Comparison of ENCODE assay signal across 7 worm cellular contexts in the genomic region with DNA sequence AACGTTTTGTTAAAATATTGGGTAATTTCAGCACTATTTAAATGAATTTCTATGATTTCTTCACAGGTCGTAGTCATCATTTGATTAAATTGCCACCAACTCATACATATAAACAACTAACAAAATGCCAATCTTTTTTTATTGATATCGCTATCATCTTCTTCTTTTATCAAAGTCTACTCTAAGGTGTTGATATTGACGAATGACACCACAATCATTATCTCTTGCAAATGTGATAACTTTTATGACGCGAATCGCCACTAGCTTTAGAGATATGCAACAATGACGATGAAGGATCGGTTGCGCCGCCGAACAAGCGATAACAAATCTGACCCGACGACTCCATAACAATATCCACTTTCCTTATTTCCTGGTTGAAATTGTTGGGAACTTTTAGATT.
TF ChIP-seq lines count a peak whose summit lies in the region.

No protein-coding gene starts in this region.

TF ChIP-seq in whole organism, L1 larva, 84 proteins besides CTCF, POLR2A, EP300 and RAD21:
- TF ChIP-seq elt-2 (tag; optimal IDR thresholded peaks at IDR 0.05; lab: Kevin White, UChicago), result peak; percentile 45
- TF ChIP-seq blmp-1 (tag; optimal IDR thresholded peaks at IDR 0.05; lab: Kevin White, UChicago), result peak; percentile 78
- TF ChIP-seq elt-3 (tag; optimal IDR thresholded peaks at IDR 0.05; lab: Kevin White, UChicago), result peak in 5 of 6 experiments; percentile 41 to 75 (median 56)
- TF ChIP-seq nhr-20 (tag; optimal IDR thresholded peaks at IDR 0.05; lab: Kevin White, UChicago), result peak; percentile 5
- no peak for TF ChIP-seq Y116A8C.19 (tag; optimal IDR thresholded peaks at IDR 0.05; lab: Kevin White, UChicago; ENCODE audit: borderline replicate concordance)
- peak; percentile 18 for TF ChIP-seq lin-14 (GFP tag; optimal IDR thresholded peaks at IDR 0.05; lab: Kevin White, UChicago)
- no peak for TF ChIP-seq C34B4.2 (tag; optimal IDR thresholded peaks at IDR 0.05; lab: Kevin White, UChicago)

TF ChIP-seq in whole organism, L2 larva, 48 proteins besides CTCF, POLR2A, EP300 and RAD21:
- TF ChIP-seq nhr-11 (tag; optimal IDR thresholded peaks at IDR 0.05; lab: Kevin White, UChicago) (no peak), blmp-1 (tag; optimal IDR thresholded peaks at IDR 0.05; lab: Kevin White, UChicago; ENCODE audit: insufficient read depth) (no peak), nhr-21 (tag; optimal IDR thresholded peaks at IDR 0.05; lab: Kevin White, UChicago) (peak; percentile 20), fos-1 (tag; optimal IDR thresholded peaks at IDR 0.05; lab: Kevin White, UChicago) (peak; percentile 16), egl-27 (tag; optimal IDR thresholded peaks at IDR 0.05; lab: Kevin White, UChicago) (no peak), mab-5 (tag; optimal IDR thresholded peaks at IDR 0.05; lab: Kevin White, UChicago) (no peak), nhr-25 (tag; optimal IDR thresholded peaks at IDR 0.05; lab: Kevin White, UChicago) (no peak), nhr-77 (tag; optimal IDR thresholded peaks at IDR 0.05; lab: Kevin White, UChicago) (no peak), sma-9 (GFP tag; optimal IDR thresholded peaks at IDR 0.05; lab: Kevin White, UChicago) (peak; percentile 6), sma-9 (tag; optimal IDR thresholded peaks at IDR 0.05; lab: Kevin White, UChicago) (no peak), Y55F3AM.14 (GFP tag; optimal IDR thresholded peaks at IDR 0.05; lab: Kevin White, UChicago) (no peak), ztf-1 (GFP tag; conservative IDR thresholded peaks at IDR 0.05; lab: Robert Waterston, UW) (no peak)

TF ChIP-seq in whole organism, L3 larva, 47 proteins besides CTCF, POLR2A, EP300 and RAD21:
- TF ChIP-seq lsy-12 (tag; optimal IDR thresholded peaks at IDR 0.05; lab: Kevin White, UChicago), result no peak
- peak; percentile 61 for TF ChIP-seq nhr-23 (tag; optimal IDR thresholded peaks at IDR 0.05; lab: Kevin White, UChicago)
- no peak for TF ChIP-seq ceh-28 (tag; optimal IDR thresholded peaks at IDR 0.05; lab: Kevin White, UChicago)
- TF ChIP-seq tbx-2 (tag; optimal IDR thresholded peaks at IDR 0.05; lab: Kevin White, UChicago), result no peak
- no peak for TF ChIP-seq aly-2 (tag; optimal IDR thresholded peaks at IDR 0.05; lab: Kevin White, UChicago)
- TF ChIP-seq fkh-2 (tag; optimal IDR thresholded peaks at IDR 0.05; lab: Kevin White, UChicago), result no peak
- peak in 1 of 3 experiments; percentile 32 for TF ChIP-seq elt-3 (tag; optimal IDR thresholded peaks at IDR 0.05; lab: Kevin White, UChicago)
- no peak for TF ChIP-seq ceh-82 (tag; optimal IDR thresholded peaks at IDR 0.05; lab: Kevin White, UChicago)
- TF ChIP-seq elt-2 (tag; optimal IDR thresholded peaks at IDR 0.05; lab: Kevin White, UChicago), result peak; percentile 47
- TF ChIP-seq elt-1 (tag; optimal IDR thresholded peaks at IDR 0.05; lab: Kevin White, UChicago), result no peak
- no peak for TF ChIP-seq fos-1 (tag; optimal IDR thresholded peaks at IDR 0.05; lab: Kevin White, UChicago)
- no peak for TF ChIP-seq ztf-11 (tag; optimal IDR thresholded peaks at IDR 0.05; lab: Kevin White, UChicago)
- no peak for TF ChIP-seq sea-2 (GFP tag; optimal IDR thresholded peaks at IDR 0.05; lab: Kevin White, UChicago)
TF ChIP-seq in whole organism, L3 larva: peak in this region for 3.

TF ChIP-seq in whole organism, L4 larva, 104 proteins besides CTCF, POLR2A, EP300 and RAD21 (continues in another document):
- TF ChIP-seq snpc-1.2 (GFP tag; IDR thresholded peaks at IDR 0.05; lab: Robert Waterston, UW) (no peak), mes-2 (tag; optimal IDR thresholded peaks at IDR 0.05; lab: Kevin White, UChicago; ENCODE audit: poor library complexity, severe bottlenecking) (no peak), ceh-82 (tag; optimal IDR thresholded peaks at IDR 0.05; lab: Kevin White, UChicago) (no peak), R02D3.7 (tag; optimal IDR thresholded peaks at IDR 0.05; lab: Kevin White, UChicago) (no peak), D1046.2 (GFP tag; IDR thresholded peaks at IDR 0.05; lab: Robert Waterston, UW) (no peak), fkh-10 (GFP tag; optimal IDR thresholded peaks at IDR 0.05; lab: Kevin White, UChicago) (no peak), dve-1 (tag; optimal IDR thresholded peaks at IDR 0.05; lab: Kevin White, UChicago; ENCODE audit: insufficient read depth) (peak; percentile 74), aly-2 (tag; optimal IDR thresholded peaks at IDR 0.05; lab: Kevin White, UChicago) (no peak), hlh-11 (tag; optimal IDR thresholded peaks at IDR 0.05; lab: Kevin White, UChicago) (peak; percentile 43), daf-16 (GFP tag; optimal IDR thresholded peaks at IDR 0.05; lab: Kevin White, UChicago) (peak in 1 of 2 experiments; percentile 6), daf-16 (tag; optimal IDR thresholded peaks at IDR 0.05; lab: Kevin White, UChicago) (peak; percentile 84), unc-62 (GFP tag; optimal IDR thresholded peaks at IDR 0.05 in 1 of 2; lab: Kevin White, UChicago) (no peak), unc-62 (tag; optimal IDR thresholded peaks at IDR 0.05; lab: Kevin White, UChicago) (no peak), dmd-6 (GFP tag; IDR thresholded peaks at IDR 0.05; lab: Robert Waterston, UW) (peak; percentile 50)

TF ChIP-seq in whole organism, late embryonic, 69 proteins besides CTCF, POLR2A, EP300 and RAD21:
- TF ChIP-seq elt-2 (tag; optimal IDR thresholded peaks at IDR 0.05; lab: Kevin White, UChicago), result peak; percentile 92
- TF ChIP-seq K02D7.2 (tag; optimal IDR thresholded peaks at IDR 0.05; lab: Kevin White, UChicago), result no peak

TF ChIP-seq in whole organism, mixed stage, embryonic, 35 proteins besides CTCF, POLR2A, EP300 and RAD21:
- TF ChIP-seq tbx-8 (GFP tag; optimal IDR thresholded peaks at IDR 0.05; lab: Kevin White, UChicago), result no peak
- peak; percentile 65 for TF ChIP-seq elt-3 (tag; optimal IDR thresholded peaks at IDR 0.05; lab: Kevin White, UChicago)
- TF ChIP-seq nhr-237 (tag; optimal IDR thresholded peaks at IDR 0.05; lab: Kevin White, UChicago), result no peak
- TF ChIP-seq nhr-2 (tag; optimal IDR thresholded peaks at IDR 0.05; lab: Kevin White, UChicago), result no peak
- no peak for TF ChIP-seq sptf-1 (tag; optimal IDR thresholded peaks at IDR 0.05; lab: Kevin White, UChicago)

TF ChIP-seq in whole organism, young adult, 124 proteins besides CTCF, POLR2A, EP300 and RAD21:
- TF ChIP-seq let-607 (tag; optimal IDR thresholded peaks at IDR 0.05; lab: Kevin White, UChicago) (peak in 1 of 2 experiments; percentile 41), K12H6.12 (tag; optimal IDR thresholded peaks at IDR 0.05; lab: Kevin White, UChicago) (no peak), nhr-80 (tag; optimal IDR thresholded peaks at IDR 0.05; lab: Kevin White, UChicago) (peak; percentile 41)
TF ChIP-seq in whole organism, young adult: peak in this region for 2.
